Worm (Caenorhabditis elegans) whole organism, midembryonic: ENCODE results near the gene Y62E10A.20.

Experiments
- T22C8.4 ChIP-seq: fragments of 200-800 bp; sonication (Bioruptor generic); IDR thresholded peaks from 2 replicates; pipeline ENCODE4 v1.3.6; 2022; ENCODE audit warnings: missing genetic modification characterization, missing compliant biosample characterization
- cog-1 ChIP-seq: sonication (generic microtip); optimal IDR thresholded peaks from 2 replicates; lab custom pipeline; 2016; ENCODE audit warnings: missing genetic modification characterization, missing compliant biosample characterization
- flt-1 ChIP-seq: fragments of 200-800 bp; sonication (Bioruptor generic); IDR thresholded peaks from 2 replicates; pipeline ENCODE4 v1.3.6; 2022; ENCODE audit warnings: missing genetic modification characterization, missing compliant biosample characterization
- klf-2 ChIP-seq: fragments of 200-800 bp; sonication (Bioruptor generic); conservative IDR thresholded peaks from 2 replicates; pipeline ENCODE4 v1.3.6; 2022; ENCODE audit warnings: missing genetic modification reagents, missing genetic modification characterization, missing compliant biosample characterization
- med-1 ChIP-seq: sonication (generic microtip); optimal IDR thresholded peaks from 2 replicates; lab custom pipeline; 2017; ENCODE audit warnings: missing genetic modification characterization, mild to moderate bottlenecking, missing compliant biosample characterization, antibody characterized with exemption, missing genetic modification reagents; ENCODE audit not compliant: insufficient read depth
- ref-1 ChIP-seq: fragments of 200-800 bp; sonication (Bioruptor generic); conservative IDR thresholded peaks from 2 replicates; pipeline ENCODE4 v1.3.6; 2022; ENCODE audit warnings: missing genetic modification reagents, missing genetic modification characterization, missing compliant biosample characterization
- tab-1 ChIP-seq: fragments of 200-800 bp; sonication (Bioruptor generic); IDR thresholded peaks from 2 replicates; pipeline ENCODE4 v1.3.6; 2022; ENCODE audit warnings: missing genetic modification characterization, missing compliant biosample characterization
- ztf-23 ChIP-seq: fragments of 200-800 bp; sonication (Bioruptor generic); IDR thresholded peaks from 2 replicates; pipeline ENCODE4 v1.3.6; 2022; ENCODE audit warnings: missing genetic modification reagents, missing genetic modification characterization, missing compliant biosample characterization
- ztf-29 ChIP-seq: fragments of 200-800 bp; sonication (Bioruptor generic); IDR thresholded peaks from 2 replicates; pipeline ENCODE4 v1.3.6; 2022; ENCODE audit warnings: missing genetic modification reagents, missing genetic modification characterization, missing compliant biosample characterization

Gene Y62E10A.20

ce11 chrIV:13342555-13342954 is 43.3 kb downstream of the Y62E10A.20 start, which contains the start of gene W02A2.5:
Gene W02A2.5 (plus strand): TSS chrIV:13342855.
- TF ChIP-seq ref-1 (GFP tag; lab: Robert Waterston, UW): no peak
- TF ChIP-seq ztf-29 (GFP tag; lab: Robert Waterston, UW): no peak
- TF ChIP-seq T22C8.4 (GFP tag; lab: Robert Waterston, UW): no peak
- TF ChIP-seq med-1 (GFP tag; lab: Kevin White, UChicago): no peak
- TF ChIP-seq cog-1: no peak
- TF ChIP-seq ztf-23 (GFP tag; lab: Robert Waterston, UW): no peak
- no peak for TF ChIP-seq klf-2 (GFP tag; lab: Robert Waterston, UW)
- TF ChIP-seq tab-1 (GFP tag; lab: Robert Waterston, UW): no peak
- TF ChIP-seq flt-1: no peak

ce11 chrIV:13334287-13334686 is 51.6 kb downstream of the Y62E10A.20 start:
- no peak for TF ChIP-seq ztf-29 (GFP tag; lab: Robert Waterston, UW)
- TF ChIP-seq tab-1 (GFP tag; lab: Robert Waterston, UW): no peak
- no peak for TF ChIP-seq klf-2 (GFP tag; lab: Robert Waterston, UW)
- no peak for TF ChIP-seq T22C8.4 (GFP tag; lab: Robert Waterston, UW)
- no peak for TF ChIP-seq cog-1
- TF ChIP-seq ref-1 (GFP tag; lab: Robert Waterston, UW): no peak
- no peak for TF ChIP-seq flt-1
